Fruit fly (Drosophila melanogaster) whole organism, pupa: Measurements from ENCODE around the gene bnl.
A peak's percentile ranks its signal among the peaks of the same experiment; 100 is the strongest.

Experiments
- CG17806 ChIP-seq: fragments of 200-800 bp; sonication (Bioruptor generic); optimal IDR thresholded peaks from 2 replicates; lab custom pipeline; 2018; ENCODE audit warnings: missing biosample characterization, mild to moderate bottlenecking, missing genetic modification characterization, moderate library complexity
- CG34367 ChIP-seq: fragments of 200-800 bp; sonication (Bioruptor generic); optimal IDR thresholded peaks from 2 replicates; lab custom pipeline; 2018; ENCODE audit warnings: missing biosample characterization, mild to moderate bottlenecking, missing genetic modification characterization
- CG4496 ChIP-seq: fragments of 200-800 bp; sonication (Bioruptor generic); IDR thresholded peaks from 3 replicates; pipeline ENCODE4 v1.3.6; 2022; ENCODE audit warnings: missing biosample characterization, missing genetic modification characterization
- Pif1B ChIP-seq: fragments of 200-800 bp; sonication (Bioruptor generic); optimal IDR thresholded peaks from 3 replicates; lab custom pipeline; 2016; ENCODE audit warnings: missing biosample characterization, missing genetic modification characterization
- Snoo ChIP-seq: fragments of 200-800 bp; sonication (Bioruptor generic); optimal IDR thresholded peaks from 3 replicates; lab custom pipeline; 2017; ENCODE audit warnings: missing biosample characterization, mild to moderate bottlenecking, missing genetic modification characterization, inconsistent platforms

dm6 chr3R:19877427-19878076 is 40.9 kb upstream of the bnl start, which contains the start of the genes CG17186 and Arc42:
- TF ChIP-seq CG17806 (tag; lab: Kevin White, UChicago) (peak; percentile 2), CG4496 (peak; percentile 55; the same call in 2 of the 3 replicates), Snoo (tag; lab: Kevin White, UChicago) (no peak), CG34367 (tag; lab: Kevin White, UChicago) (peak; percentile 29), Pif1B (GFP tag; lab: Kevin White, UChicago) (peak; percentile 36)
